Fruit fly (Drosophila melanogaster) whole organism, prepupa: ENCODE results near the gene Nepl20.

Experiments
- CG10669 ChIP-seq: fragments of 200-800 bp; sonication (Bioruptor generic); optimal IDR thresholded peaks from 3 replicates; lab custom pipeline; 2018; ENCODE audit warnings: missing biosample characterization, mild to moderate bottlenecking, missing genetic modification characterization, moderate library complexity
- CG11294 ChIP-seq: fragments of 200-800 bp; sonication (Bioruptor generic); IDR thresholded peaks from 2 replicates; pipeline ENCODE4 v1.3.6; 2022; ENCODE audit warnings: missing biosample characterization, missing genetic modification characterization
- CG11762 ChIP-seq: fragments of 200-800 bp; sonication (Bioruptor generic); optimal IDR thresholded peaks from 3 replicates; lab custom pipeline; 2016; ENCODE audit warnings: missing biosample characterization, missing genetic modification characterization; ENCODE audit not compliant: insufficient read depth
- CG11902 ChIP-seq: fragments of 200-800 bp; sonication (Bioruptor generic); optimal IDR thresholded peaks from 3 replicates; lab custom pipeline; 2016; ENCODE audit warnings: missing biosample characterization, missing genetic modification characterization
- CG15336 ChIP-seq: fragments of 200-800 bp; sonication (Bioruptor generic); IDR thresholded peaks from 2 replicates; pipeline ENCODE4 v1.3.6; 2022; ENCODE audit warnings: missing biosample characterization, missing genetic modification characterization
- CG16779 ChIP-seq: fragments of 200-800 bp; sonication (Bioruptor generic); optimal IDR thresholded peaks from 3 replicates; lab custom pipeline; 2017; ENCODE audit warnings: missing biosample characterization, mild to moderate bottlenecking, missing genetic modification characterization
- CG3032 ChIP-seq: fragments of 200-800 bp; optimal IDR thresholded peaks from 2 replicates; lab custom pipeline; 2019; ENCODE audit warnings: missing biosample characterization, mild to moderate bottlenecking, missing genetic modification characterization, moderate library complexity
- CG31627 ChIP-seq: fragments of 200-800 bp; sonication (Bioruptor generic); optimal IDR thresholded peaks from 3 replicates; lab custom pipeline; 2016; ENCODE audit warnings: missing biosample characterization, missing genetic modification characterization
- CG32006 ChIP-seq: fragments of 200-800 bp; sonication (Bioruptor generic); optimal IDR thresholded peaks from 3 replicates; lab custom pipeline; 2017; ENCODE audit warnings: missing biosample characterization, mild to moderate bottlenecking, missing genetic modification characterization
- CG3919 ChIP-seq: fragments of 200-800 bp; sonication (Bioruptor generic); optimal IDR thresholded peaks from 3 replicates; lab custom pipeline; 2016; ENCODE audit warnings: missing biosample characterization, missing genetic modification characterization
- CG4318 ChIP-seq: fragments of 200-800 bp; sonication (Bioruptor generic); optimal IDR thresholded peaks from 3 replicates; lab custom pipeline; 2017; ENCODE audit warnings: missing biosample characterization, mild to moderate bottlenecking, missing genetic modification characterization
- CG6163 ChIP-seq: fragments of 200-800 bp; sonication (Bioruptor generic); IDR thresholded peaks from 3 replicates; pipeline ENCODE4 v1.3.6; 2022; ENCODE audit warnings: missing biosample characterization, missing genetic modification characterization
- CG6276 ChIP-seq: fragments of 200-800 bp; sonication (Bioruptor generic); optimal IDR thresholded peaks from 2 replicates; lab custom pipeline; 2017; ENCODE audit warnings: missing biosample characterization, mild to moderate bottlenecking, missing genetic modification characterization
- CG6792 ChIP-seq: fragments of 200-800 bp; sonication (Bioruptor generic); optimal IDR thresholded peaks from 3 replicates; lab custom pipeline; 2016; ENCODE audit warnings: missing biosample characterization, missing genetic modification characterization
- CG6808 ChIP-seq: fragments of 200-800 bp; sonication (Bioruptor generic); optimal IDR thresholded peaks from 3 replicates; lab custom pipeline; 2017; ENCODE audit warnings: missing biosample characterization, missing genetic modification characterization, mild to moderate bottlenecking, moderate library complexity, missing genetic modification reagents
- CG6854 ChIP-seq: fragments of 200-800 bp; sonication (Bioruptor generic); optimal IDR thresholded peaks from 2 replicates; lab custom pipeline; 2017; ENCODE audit warnings: missing biosample characterization, mild to moderate bottlenecking, missing genetic modification characterization
- CG7368 ChIP-seq: fragments of 200-800 bp; sonication (Bioruptor generic); optimal IDR thresholded peaks from 3 replicates; lab custom pipeline; 2016; ENCODE audit warnings: missing biosample characterization, missing genetic modification characterization
- CG8119 ChIP-seq: fragments of 200-800 bp; sonication (Bioruptor generic); IDR thresholded peaks from 3 replicates; pipeline ENCODE4 v1.3.6; 2022; ENCODE audit warnings: missing biosample characterization, missing genetic modification characterization
- CG8319 ChIP-seq: fragments of 200-800 bp; sonication (Bioruptor generic); optimal IDR thresholded peaks from 3 replicates; lab custom pipeline; 2016; ENCODE audit warnings: missing biosample characterization, missing genetic modification characterization
- CG8632 ChIP-seq: fragments of 200-800 bp; sonication (Bioruptor generic); optimal IDR thresholded peaks from 3 replicates; lab custom pipeline; 2016; ENCODE audit warnings: missing biosample characterization, missing genetic modification characterization
- CG9139 ChIP-seq: fragments of 200-800 bp; sonication (Bioruptor generic); optimal IDR thresholded peaks from 3 replicates; lab custom pipeline; 2017; ENCODE audit warnings: missing biosample characterization, mild to moderate bottlenecking, missing genetic modification characterization
- Eip75B ChIP-seq: fragments of 200-800 bp; sonication (Bioruptor generic); optimal IDR thresholded peaks from 3 replicates; lab custom pipeline; 2016; ENCODE audit warnings: missing biosample characterization, missing genetic modification characterization
- Eip78C ChIP-seq: fragments of 200-800 bp; sonication (Bioruptor generic); peaks from one replicate; lab custom pipeline; 2016; ENCODE audit warnings: missing biosample characterization, missing genetic modification characterization
- Eip93F ChIP-seq: fragments of 200-800 bp; sonication (Bioruptor generic); optimal IDR thresholded peaks from 2 replicates; lab custom pipeline; 2016; ENCODE audit warnings: missing biosample characterization, mild to moderate bottlenecking, missing genetic modification characterization
- Ets21C ChIP-seq: fragments of 200-800 bp; sonication (Bioruptor generic); optimal IDR thresholded peaks from 3 replicates; lab custom pipeline; 2016; ENCODE audit warnings: missing biosample characterization, missing genetic modification characterization
- Ets96B ChIP-seq: fragments of 200-800 bp; optimal IDR thresholded peaks from 2 replicates; lab custom pipeline; 2019; ENCODE audit warnings: missing biosample characterization, mild to moderate bottlenecking, missing genetic modification characterization, moderate library complexity
- Gug ChIP-seq: fragments of 200-800 bp; sonication (Bioruptor generic); IDR thresholded peaks from 2 replicates; pipeline ENCODE4 v1.3.6; 2022; ENCODE audit warnings: missing biosample characterization, missing genetic modification characterization
- Hr38 ChIP-seq: sonication (Bioruptor generic); optimal IDR thresholded peaks from 2 replicates; lab custom pipeline; 2016; ENCODE audit warnings: missing biosample characterization, missing genetic modification characterization
- Hr39 ChIP-seq: fragments of 200-800 bp; sonication (Bioruptor generic); optimal IDR thresholded peaks from 2 replicates; lab custom pipeline; 2016; ENCODE audit warnings: missing biosample characterization, missing genetic modification characterization
- Hr4 ChIP-seq: fragments of 200-800 bp; sonication (Bioruptor generic); optimal IDR thresholded peaks from 3 replicates; lab custom pipeline; 2016; ENCODE audit warnings: missing biosample characterization, missing genetic modification characterization
- Lpt ChIP-seq: fragments of 200-800 bp; sonication (Bioruptor generic); optimal IDR thresholded peaks from 3 replicates; lab custom pipeline; 2016; ENCODE audit warnings: missing biosample characterization, missing genetic modification characterization
- Met ChIP-seq: fragments of 200-800 bp; sonication (Bioruptor generic); optimal IDR thresholded peaks from 3 replicates; lab custom pipeline; 2016; ENCODE audit warnings: missing biosample characterization, missing genetic modification characterization
- OdsH ChIP-seq: fragments of 200-800 bp; sonication (Bioruptor generic); optimal IDR thresholded peaks from 3 replicates; lab custom pipeline; 2016; ENCODE audit warnings: missing biosample characterization, missing genetic modification characterization
- Sox102F ChIP-seq: fragments of 200-800 bp; sonication (Bioruptor generic); optimal IDR thresholded peaks from 2 replicates; lab custom pipeline; 2016; ENCODE audit warnings: missing biosample characterization, mild to moderate bottlenecking, missing genetic modification characterization
- Sox14 ChIP-seq: fragments of 200-800 bp; sonication (Bioruptor generic); optimal IDR thresholded peaks from 3 replicates; lab custom pipeline; 2016; ENCODE audit warnings: missing biosample characterization, missing genetic modification characterization
- Sox15 ChIP-seq: fragments of 200-800 bp; sonication (Bioruptor generic); optimal IDR thresholded peaks from 3 replicates; lab custom pipeline; 2016; ENCODE audit warnings: missing biosample characterization, missing genetic modification characterization
- achi ChIP-seq: fragments of 200-800 bp; sonication (Bioruptor generic); optimal IDR thresholded peaks from 3 replicates; lab custom pipeline; 2016; ENCODE audit warnings: missing biosample characterization, missing genetic modification characterization
- acj6 ChIP-seq: fragments of 200-800 bp; sonication (Bioruptor generic); optimal IDR thresholded peaks from 3 replicates; lab custom pipeline; 2016; ENCODE audit warnings: missing biosample characterization, missing genetic modification characterization
- cyc ChIP-seq: fragments of 200-800 bp; sonication (Bioruptor generic); optimal IDR thresholded peaks from 3 replicates; lab custom pipeline; 2016; ENCODE audit warnings: missing biosample characterization, missing genetic modification characterization
- dac ChIP-seq: fragments of 200-800 bp; sonication (Bioruptor generic); optimal IDR thresholded peaks from 2 replicates; lab custom pipeline; 2017; ENCODE audit warnings: missing biosample characterization, mild to moderate bottlenecking, missing genetic modification characterization
- esn ChIP-seq: fragments of 200-800 bp; sonication (Bioruptor generic); optimal IDR thresholded peaks from 2 replicates; lab custom pipeline; 2016; ENCODE audit warnings: missing biosample characterization, mild to moderate bottlenecking, missing genetic modification characterization, moderate library complexity
- fd59A ChIP-seq: fragments of 200-800 bp; sonication (Bioruptor generic); optimal IDR thresholded peaks from 2 replicates; lab custom pipeline; 2017; ENCODE audit warnings: missing biosample characterization, mild to moderate bottlenecking, missing genetic modification characterization, missing genetic modification reagents
- fd85E ChIP-seq: fragments of 200-800 bp; sonication (Bioruptor generic); optimal IDR thresholded peaks from 3 replicates; lab custom pipeline; 2016; ENCODE audit warnings: missing biosample characterization, missing genetic modification characterization
- fkh ChIP-seq: fragments of 200-800 bp; sonication (Bioruptor generic); optimal IDR thresholded peaks from 3 replicates; lab custom pipeline; 2017; ENCODE audit warnings: missing biosample characterization, mild to moderate bottlenecking, missing genetic modification characterization, moderate library complexity
- net ChIP-seq: fragments of 200-800 bp; sonication (Bioruptor generic); optimal IDR thresholded peaks from 3 replicates; lab custom pipeline; 2016; ENCODE audit warnings: missing biosample characterization, missing genetic modification characterization
- pdm3 ChIP-seq: fragments of 200-800 bp; sonication (Bioruptor generic); optimal IDR thresholded peaks from 3 replicates; lab custom pipeline; 2016; ENCODE audit warnings: missing biosample characterization, missing genetic modification characterization
- spab ChIP-seq: fragments of 200-800 bp; sonication (Bioruptor generic); optimal IDR thresholded peaks from 2 replicates; lab custom pipeline; 2017; ENCODE audit warnings: missing biosample characterization, mild to moderate bottlenecking, missing genetic modification characterization, missing genetic modification reagents
- ss ChIP-seq, 2 experiments: fragments of 200-800 bp; sonication (Bioruptor generic); optimal IDR thresholded peaks; 2 replicates in 1 of 2; 3 replicates in 1 of 2; lab custom pipeline; 2017 to 2018; ENCODE audit warnings: mild to moderate bottlenecking in 2 of 2, missing biosample characterization in 2 of 2, missing genetic modification characterization in 2 of 2, moderate library complexity in 1 of 2
- svp ChIP-seq: fragments of 200-800 bp; sonication (Bioruptor generic); peaks from one replicate; lab custom pipeline; 2016; ENCODE audit warnings: missing biosample characterization, missing genetic modification characterization
- topi ChIP-seq: fragments of 200-800 bp; sonication (Bioruptor generic); optimal IDR thresholded peaks from 3 replicates; lab custom pipeline; 2016; ENCODE audit warnings: missing biosample characterization, missing genetic modification characterization
- vri ChIP-seq: fragments of 200-800 bp; sonication (Bioruptor generic); optimal IDR thresholded peaks from 3 replicates; lab custom pipeline; 2016; ENCODE audit warnings: missing biosample characterization, mild to moderate bottlenecking, missing genetic modification characterization

The Nepl20 gene

DNA sequence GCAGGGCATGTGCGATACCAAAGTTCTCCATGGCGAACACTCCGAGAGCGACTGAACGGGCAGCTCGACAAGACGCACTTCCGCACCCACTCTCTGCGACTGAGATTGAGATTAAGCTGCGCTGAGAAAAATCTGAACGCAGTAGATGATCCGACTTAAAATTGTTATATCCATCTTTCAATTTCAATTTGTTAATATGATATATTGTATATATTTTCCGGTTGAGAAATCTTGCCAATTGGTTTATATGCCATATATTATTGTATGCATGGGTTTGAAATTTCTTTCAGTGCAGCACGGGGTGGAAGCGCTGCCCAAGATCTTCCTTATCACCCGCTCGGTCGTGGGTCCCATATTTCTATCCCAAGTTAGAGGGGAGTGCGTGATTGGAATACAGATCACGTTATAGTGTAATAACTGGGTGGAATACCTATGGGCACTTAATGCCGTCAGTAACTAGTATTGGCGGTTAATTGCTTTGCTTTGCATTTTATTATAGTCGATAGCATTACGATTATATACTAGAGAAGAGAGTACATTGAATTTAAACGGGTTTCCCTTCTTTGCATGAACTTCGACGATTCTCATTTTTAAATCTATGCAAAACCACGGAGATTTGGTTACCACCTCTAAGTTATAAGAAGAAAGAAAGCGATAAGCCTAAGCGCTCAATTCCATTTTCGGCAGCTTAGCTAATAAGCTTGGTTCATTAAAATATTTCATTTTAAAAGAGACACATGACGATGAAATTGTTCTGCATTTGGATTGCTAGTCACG is at the start of gene Nepl20, which contains the start of gene Nepl19:
Gene Nepl20 (plus strand): TSS at position 727 of the 777 bp plus-strand sequence.
Gene Nepl19 (minus strand): TSS at position 57 of the 777 bp plus-strand sequence.
- TF ChIP-seq Sox15 (GFP tag; lab: Kevin White, UChicago) (peak; percentile 76), CG3032 (peak; percentile 86), CG6808 (GFP tag; lab: Kevin White, UChicago) (peak; percentile 85), achi (peak; percentile 84), CG6792 (GFP tag; lab: Kevin White, UChicago) (peak; percentile 89), Eip78C (GFP tag; lab: Kevin White, UChicago) (peak; percentile 96), svp (GFP tag; lab: Kevin White, UChicago) (peak; percentile 99), dac (GFP tag; lab: Kevin White, UChicago) (peak; percentile 65), Eip75B (GFP tag; lab: Kevin White, UChicago) (peak; percentile 88), ss (GFP tag; optimal IDR thresholded peaks at IDR 0.05; lab: Kevin White, UChicago) (peak; percentile 74 to 85), topi (GFP tag; lab: Kevin White, UChicago) (peak; percentile 90), pdm3 (peak; percentile 92), CG9139 (GFP tag; lab: Kevin White, UChicago) (peak; percentile 79), CG10669 (GFP tag; lab: Kevin White, UChicago) (peak; percentile 89), cyc (GFP tag; lab: Kevin White, UChicago) (peak; percentile 84), fd85E (GFP tag; lab: Kevin White, UChicago) (peak; percentile 56), fkh (peak; percentile 29), CG31627 (GFP tag; lab: Kevin White, UChicago) (peak; percentile 84), CG6163 (peak; percentile 94), OdsH (GFP tag; lab: Kevin White, UChicago) (peak; percentile 90), Ets21C (GFP tag; lab: Kevin White, UChicago) (peak; percentile 67), CG32006 (peak; percentile 92), CG8319 (peak; percentile 76), CG6854 (no peak), Gug (GFP tag; lab: Robert Waterston, UW) (peak; percentile 93), Sox14 (peak; percentile 86), CG11294 (GFP tag; lab: Robert Waterston, UW) (peak; percentile 85), Sox102F (GFP tag; lab: Kevin White, UChicago) (peak; percentile 87), Ets96B (tag; lab: Kevin White, UChicago) (peak; percentile 89), CG15336 (peak; percentile 87), Hr4 (GFP tag; lab: Kevin White, UChicago) (peak; percentile 91), CG8119 (GFP tag; lab: Robert Waterston, UW) (peak; percentile 89), Hr39 (GFP tag; lab: Kevin White, UChicago) (peak; percentile 77), CG11762 (peak; percentile 75), acj6 (GFP tag; lab: Kevin White, UChicago) (peak; percentile 91), Eip93F (GFP tag; lab: Kevin White, UChicago) (peak; percentile 68), CG4318 (GFP tag; lab: Kevin White, UChicago) (peak; percentile 73), esn (GFP tag; lab: Kevin White, UChicago) (peak; percentile 91), CG7368 (GFP tag; lab: Kevin White, UChicago) (peak; percentile 86), Hr38 (GFP tag; lab: Kevin White, UChicago) (no peak), spab (GFP tag; lab: Kevin White, UChicago) (peak; percentile 85), CG11902 (peak; percentile 77), fd59A (GFP tag; lab: Kevin White, UChicago) (peak; percentile 78), Lpt (peak; percentile 79), net (GFP tag; lab: Kevin White, UChicago) (peak; percentile 89), Met (GFP tag; lab: Kevin White, UChicago) (peak; percentile 87), vri (GFP tag; lab: Kevin White, UChicago) (peak; percentile 77), CG16779 (peak; percentile 86), CG8632 (GFP tag; lab: Kevin White, UChicago) (peak; percentile 82), CG3919 (GFP tag; lab: Kevin White, UChicago) (peak; percentile 90), CG6276 (peak; percentile 86)
